In genomic region chr2L:10381890-10382450, dm6 we compare ENCODE assay signal across 5 fruit fly cellular contexts.
TF ChIP-seq lines count a peak whose summit lies in the region.

Gene CG5096 (plus strand): TSS chr2L:10382263.

- TF ChIP-seq CTCF in whole organism, embryonic (GFP tag; optimal IDR thresholded peaks at IDR 0.05; lab: Kevin White, UChicago) = peak; percentile 7

TF ChIP-seq in whole organism, adult, 20 proteins besides CTCF, POLR2A, EP300 and RAD21 (continues in another document):
- TF ChIP-seq tj (GFP tag; optimal IDR thresholded peaks at IDR 0.05; lab: Kevin White, UChicago) (peak; percentile 46), CG14711 (tag; optimal IDR thresholded peaks at IDR 0.05; lab: Kevin White, UChicago) (peak; percentile 90), CG7045 (GFP tag; optimal IDR thresholded peaks at IDR 0.05; lab: Kevin White, UChicago) (peak; percentile 82), Hr96 (GFP tag; optimal IDR thresholded peaks at IDR 0.05; lab: Kevin White, UChicago) (no peak), CG12768 (GFP tag; optimal IDR thresholded peaks at IDR 0.05; lab: Kevin White, UChicago) (peak; percentile 92), CG7101 (tag; optimal IDR thresholded peaks at IDR 0.05; lab: Kevin White, UChicago) (peak; percentile 96), cnc (optimal IDR thresholded peaks at IDR 0.05; lab: Kevin White, UChicago) (peak in 1 of 2 experiments; percentile 27), CG11617 (GFP tag; optimal IDR thresholded peaks at IDR 0.05; lab: Kevin White, UChicago) (peak; percentile 92), toe (GFP tag; optimal IDR thresholded peaks at IDR 0.05; lab: Kevin White, UChicago) (no peak), CG1620 (GFP tag; optimal IDR thresholded peaks at IDR 0.05; lab: Kevin White, UChicago) (no peak), kay (GFP tag; lab: Kevin White, UChicago; ENCODE audit: borderline replicate concordance) (peak; percentile 97), pad (GFP tag; optimal IDR thresholded peaks at IDR 0.05; lab: Kevin White, UChicago) (peak; percentile 71), Clk (GFP tag; optimal IDR thresholded peaks at IDR 0.05; lab: Kevin White, UChicago) (peak; percentile 63), CG33017 (tag; optimal IDR thresholded peaks at IDR 0.05; lab: Kevin White, UChicago) (peak; percentile 96), Crg-1 (GFP tag; optimal IDR thresholded peaks at IDR 0.05; lab: Kevin White, UChicago) (peak; percentile 55), cic (GFP tag; optimal IDR thresholded peaks at IDR 0.05; lab: Kevin White, UChicago) (peak; percentile 86), CG5204 (GFP tag; optimal IDR thresholded peaks at IDR 0.05; lab: Kevin White, UChicago) (no peak), bab1 (GFP tag; optimal IDR thresholded peaks at IDR 0.05; lab: Kevin White, UChicago) (no peak)

TF ChIP-seq in whole organism, embryonic, 481 proteins besides CTCF, POLR2A, EP300 and RAD21 (continues in another document):
- TF ChIP-seq NK7.1 (GFP tag; optimal IDR thresholded peaks at IDR 0.05; lab: Kevin White, UChicago) (peak; percentile 52), bcd (GFP tag; optimal IDR thresholded peaks at IDR 0.05; lab: Kevin White, UChicago) (peak; percentile 79), Nf-YB (GFP tag; optimal IDR thresholded peaks at IDR 0.05; lab: Kevin White, UChicago) (peak; percentile 74), CG32767 (GFP tag; IDR thresholded peaks at IDR 0.05; lab: Robert Waterston, UW) (peak; percentile 82), odd (GFP tag; optimal IDR thresholded peaks at IDR 0.05; lab: Kevin White, UChicago) (peak; percentile 75), CG8290 (GFP tag; optimal IDR thresholded peaks at IDR 0.05; lab: Kevin White, UChicago) (no peak), CG8290 (tag; optimal IDR thresholded peaks at IDR 0.05; lab: Kevin White, UChicago) (peak in 1 of 2 experiments; percentile 92), CG5180 (GFP tag; optimal IDR thresholded peaks at IDR 0.05; lab: Kevin White, UChicago) (peak; percentile 78), Usf (GFP tag; optimal IDR thresholded peaks at IDR 0.05; lab: Kevin White, UChicago) (peak; percentile 49), CG2202 (tag; optimal IDR thresholded peaks at IDR 0.05; lab: Kevin White, UChicago) (peak; percentile 47), CG4854 (GFP tag; optimal IDR thresholded peaks at IDR 0.05; lab: Kevin White, UChicago) (peak; percentile 79), CrebB (tag; optimal IDR thresholded peaks at IDR 0.05; lab: Kevin White, UChicago) (peak; percentile 89), crc (GFP tag; optimal IDR thresholded peaks at IDR 0.05; lab: Kevin White, UChicago) (peak; percentile 79), CG18476 (GFP tag; optimal IDR thresholded peaks at IDR 0.05; lab: Kevin White, UChicago) (peak; percentile 84), CG14710 (tag; optimal IDR thresholded peaks at IDR 0.05; lab: Kevin White, UChicago) (peak; percentile 67), vfl (GFP tag; optimal IDR thresholded peaks at IDR 0.05; lab: Kevin White, UChicago) (peak; percentile 57), CG14014 (GFP tag; IDR thresholded peaks at IDR 0.05; lab: Robert Waterston, UW) (peak; percentile 92), CG1233 (GFP tag; optimal IDR thresholded peaks at IDR 0.05; lab: Kevin White, UChicago) (peak; percentile 84)

TF ChIP-seq in whole organism, prepupa, 60 proteins besides CTCF, POLR2A, EP300 and RAD21 (continues in another document):
- no peak for TF ChIP-seq CG9139 (GFP tag; optimal IDR thresholded peaks at IDR 0.05; lab: Kevin White, UChicago)
- TF ChIP-seq CG15336 (GFP tag; IDR thresholded peaks at IDR 0.05; lab: Robert Waterston, UW) = peak; percentile 67
- no peak for TF ChIP-seq svp (GFP tag; lab: Kevin White, UChicago)
- peak; percentile 51 for TF ChIP-seq CG10669 (GFP tag; optimal IDR thresholded peaks at IDR 0.05; lab: Kevin White, UChicago)
- TF ChIP-seq fkh (GFP tag; optimal IDR thresholded peaks at IDR 0.05; lab: Kevin White, UChicago) = peak; percentile 33
- TF ChIP-seq fd59A (GFP tag; optimal IDR thresholded peaks at IDR 0.05; lab: Kevin White, UChicago) = no peak
- TF ChIP-seq Sox102F (GFP tag; optimal IDR thresholded peaks at IDR 0.05; lab: Kevin White, UChicago) = no peak
- peak; percentile 59 for TF ChIP-seq CG31627 (GFP tag; optimal IDR thresholded peaks at IDR 0.05; lab: Kevin White, UChicago)
- TF ChIP-seq CG34406 (GFP tag; optimal IDR thresholded peaks at IDR 0.05; lab: Kevin White, UChicago) = peak; percentile 73
- TF ChIP-seq dac (GFP tag; optimal IDR thresholded peaks at IDR 0.05; lab: Kevin White, UChicago) = no peak
- peak; percentile 14 for TF ChIP-seq CG11902 (GFP tag; optimal IDR thresholded peaks at IDR 0.05; lab: Kevin White, UChicago)
- TF ChIP-seq CG6276 (GFP tag; optimal IDR thresholded peaks at IDR 0.05; lab: Kevin White, UChicago) = no peak
- peak; percentile 76 for TF ChIP-seq topi (GFP tag; optimal IDR thresholded peaks at IDR 0.05; lab: Kevin White, UChicago)
- TF ChIP-seq Eip75B (GFP tag; optimal IDR thresholded peaks at IDR 0.05; lab: Kevin White, UChicago) = peak; percentile 72
- TF ChIP-seq Gug (GFP tag; IDR thresholded peaks at IDR 0.05; lab: Robert Waterston, UW) = no peak; the same call in 1 of the 2 replicates
- TF ChIP-seq CG11294 (GFP tag; IDR thresholded peaks at IDR 0.05; lab: Robert Waterston, UW) = no peak
- TF ChIP-seq Hr38 (GFP tag; optimal IDR thresholded peaks at IDR 0.05; lab: Kevin White, UChicago) = no peak
- peak; percentile 51 for TF ChIP-seq CG7368 (GFP tag; optimal IDR thresholded peaks at IDR 0.05; lab: Kevin White, UChicago)
- no peak for TF ChIP-seq CG1621 (tag; optimal IDR thresholded peaks at IDR 0.05; lab: Kevin White, UChicago)
- peak; percentile 63 for TF ChIP-seq Sox14 (GFP tag; optimal IDR thresholded peaks at IDR 0.05; lab: Kevin White, UChicago)

TF ChIP-seq in whole organism, pupa, 21 proteins besides CTCF, POLR2A, EP300 and RAD21:
- peak; percentile 41; the same call in 1 of the 2 replicates for TF ChIP-seq CG32121 (GFP tag; IDR thresholded peaks at IDR 0.05; lab: Robert Waterston, UW)
- TF ChIP-seq CG9948 (tag; optimal IDR thresholded peaks at IDR 0.05; lab: Kevin White, UChicago) = peak; percentile 32
- peak; percentile 54 for TF ChIP-seq Snoo (tag; optimal IDR thresholded peaks at IDR 0.05; lab: Kevin White, UChicago)
- peak; percentile 53 for TF ChIP-seq CG15710 (tag; optimal IDR thresholded peaks at IDR 0.05; lab: Kevin White, UChicago)
- TF ChIP-seq gl (tag; optimal IDR thresholded peaks at IDR 0.05; lab: Kevin White, UChicago) = no peak
- TF ChIP-seq CG12605 (GFP tag; IDR thresholded peaks at IDR 0.05; lab: Robert Waterston, UW) = no peak
- TF ChIP-seq CG34367 (tag; optimal IDR thresholded peaks at IDR 0.05; lab: Kevin White, UChicago) = peak; percentile 3
- peak; percentile 37 for TF ChIP-seq Ets98B (GFP tag; IDR thresholded peaks at IDR 0.05; lab: Robert Waterston, UW)
- no peak for TF ChIP-seq CG10348 (GFP tag; IDR thresholded peaks at IDR 0.05; lab: Robert Waterston, UW)
- no peak for TF ChIP-seq CG13204 (GFP tag; optimal IDR thresholded peaks at IDR 0.05; lab: Kevin White, UChicago)
- TF ChIP-seq CG17806 (tag; optimal IDR thresholded peaks at IDR 0.05; lab: Kevin White, UChicago) = peak; percentile 60
- TF ChIP-seq CG4496 (GFP tag; IDR thresholded peaks at IDR 0.05; lab: Robert Waterston, UW) = peak; percentile 72
- no peak for TF ChIP-seq CG8159 (tag; optimal IDR thresholded peaks at IDR 0.05; lab: Kevin White, UChicago)

TF ChIP-seq in whole organism, wandering third instar larva, 38 proteins besides CTCF, POLR2A, EP300 and RAD21 (continues in another document):
- peak; percentile 91 for TF ChIP-seq h (GFP tag; optimal IDR thresholded peaks at IDR 0.05; lab: Kevin White, UChicago)
- TF ChIP-seq fru (GFP tag; optimal IDR thresholded peaks at IDR 0.05; lab: Kevin White, UChicago) = peak; percentile 90
- peak; percentile 80 for TF ChIP-seq ey (GFP tag; optimal IDR thresholded peaks at IDR 0.05; lab: Kevin White, UChicago)
- peak; percentile 33 for TF ChIP-seq CG32264 (GFP tag; optimal IDR thresholded peaks at IDR 0.05; lab: Kevin White, UChicago)
- TF ChIP-seq HLH106 (tag; optimal IDR thresholded peaks at IDR 0.05; lab: Kevin White, UChicago) = peak; percentile 74
- peak; percentile 11 for TF ChIP-seq tai (GFP tag; optimal IDR thresholded peaks at IDR 0.05; lab: Kevin White, UChicago)
- peak; percentile 49 to 87 for TF ChIP-seq foxo (GFP tag; optimal IDR thresholded peaks at IDR 0.05; lab: Kevin White, UChicago)
- TF ChIP-seq Mio (GFP tag; optimal IDR thresholded peaks at IDR 0.05; lab: Kevin White, UChicago) = no peak
- TF ChIP-seq Vsx2 (GFP tag; optimal IDR thresholded peaks at IDR 0.05; lab: Kevin White, UChicago; ENCODE audit: partially characterized antibody) = no peak
- TF ChIP-seq Jra (GFP tag; optimal IDR thresholded peaks at IDR 0.05; lab: Kevin White, UChicago) = peak; percentile 31
- peak; percentile 69 for TF ChIP-seq brk (GFP tag; optimal IDR thresholded peaks at IDR 0.05; lab: Kevin White, UChicago)
- no peak for TF ChIP-seq GATAd (GFP tag; optimal IDR thresholded peaks at IDR 0.05; lab: Kevin White, UChicago)
- no peak for TF ChIP-seq Hr83 (GFP tag; optimal IDR thresholded peaks at IDR 0.05; lab: Kevin White, UChicago; ENCODE audit: poor library complexity, severe bottlenecking)
- TF ChIP-seq sage (GFP tag; optimal IDR thresholded peaks at IDR 0.05; lab: Kevin White, UChicago) = peak; percentile 38
- TF ChIP-seq woc (GFP tag; optimal IDR thresholded peaks at IDR 0.05; lab: Kevin White, UChicago) = peak; percentile 56
- no peak for TF ChIP-seq dmrt93B (GFP tag; optimal IDR thresholded peaks at IDR 0.05; lab: Kevin White, UChicago)
- TF ChIP-seq rgr (GFP tag; optimal IDR thresholded peaks at IDR 0.05; lab: Kevin White, UChicago) = peak; percentile 85
- TF ChIP-seq Hnf4 (GFP tag; optimal IDR thresholded peaks at IDR 0.05; lab: Kevin White, UChicago) = peak; percentile 67
- no peak for TF ChIP-seq lola (GFP tag; optimal IDR thresholded peaks at IDR 0.05; lab: Kevin White, UChicago)
- no peak for TF ChIP-seq pan (optimal IDR thresholded peaks at IDR 0.05; lab: Kevin White, UChicago)
- no peak for TF ChIP-seq dl (GFP tag; optimal IDR thresholded peaks at IDR 0.05; lab: Kevin White, UChicago; ENCODE audit: insufficient read depth in 1 of 2, partially characterized antibody in 2 of 2)
- no peak for TF ChIP-seq Myc (optimal IDR thresholded peaks at IDR 0.05; lab: Kevin White, UChicago)
- peak; percentile 59 for TF ChIP-seq psq (GFP tag; optimal IDR thresholded peaks at IDR 0.05; lab: Kevin White, UChicago)
- no peak for TF ChIP-seq br (GFP tag; optimal IDR thresholded peaks at IDR 0.05; lab: Kevin White, UChicago)
- TF ChIP-seq sv (GFP tag; optimal IDR thresholded peaks at IDR 0.05; lab: Kevin White, UChicago) = peak; percentile 77
- peak; percentile 84 for TF ChIP-seq OdsH (GFP tag; optimal IDR thresholded peaks at IDR 0.05; lab: Kevin White, UChicago)
- TF ChIP-seq CG9705 (GFP tag; optimal IDR thresholded peaks at IDR 0.05; lab: Kevin White, UChicago) = no peak
- TF ChIP-seq usp (GFP tag; optimal IDR thresholded peaks at IDR 0.05; lab: Kevin White, UChicago) = no peak
- TF ChIP-seq CrebA (GFP tag; optimal IDR thresholded peaks at IDR 0.05; lab: Kevin White, UChicago; ENCODE audit: borderline replicate concordance) = no peak
- TF ChIP-seq dsf (GFP tag; optimal IDR thresholded peaks at IDR 0.05; lab: Kevin White, UChicago; ENCODE audit: borderline replicate concordance) = peak; percentile 4
